Worm (Caenorhabditis elegans) whole organism, L2 larva: ENCODE data around the gene M03F8.5.

Experiments
- ZK546.5 ChIP-seq: sonication (generic microtip); optimal IDR thresholded peaks from 2 replicates; lab custom pipeline; 2017; ENCODE audit warnings: missing biosample characterization, missing genetic modification characterization
- ama-1 ChIP-seq: fragments of 150-350 bp; optimal IDR thresholded peaks from 2 replicates; lab custom pipeline; 2018; ENCODE audit warnings: inconsistent platforms
- dmd-4 ChIP-seq: sonication (generic microtip); optimal IDR thresholded peaks from 2 replicates; lab custom pipeline; 2017; ENCODE audit warnings: missing biosample characterization, missing genetic modification characterization
- egl-27 ChIP-seq: sonication (generic microtip); optimal IDR thresholded peaks from 3 replicates; lab custom pipeline; 2017; ENCODE audit warnings: missing biosample characterization, missing genetic modification reagents, missing genetic modification characterization
- fos-1 ChIP-seq: fragments of 150-350 bp; optimal IDR thresholded peaks from 2 replicates; lab custom pipeline; 2014; ENCODE audit warnings: missing biosample characterization, missing genetic modification characterization
- lin-11 ChIP-seq: fragments of 150-350 bp; sonication (generic microtip); optimal IDR thresholded peaks from 2 replicates; lab custom pipeline; 2014; ENCODE audit warnings: missing biosample characterization, missing genetic modification characterization, inconsistent platforms, mixed read lengths
- lin-39 ChIP-seq: fragments of 150-350 bp; optimal IDR thresholded peaks from 2 replicates; lab custom pipeline; 2014; ENCODE audit warnings: missing biosample characterization, missing genetic modification reagents, missing genetic modification characterization
- lsy-2 ChIP-seq, 2 experiments: fragments of 150-350 bp in 1 of 2; sonication (generic microtip) in 1 of 2; optimal IDR thresholded peaks; 2 replicates each; lab custom pipeline; 2014 to 2017; ENCODE audit warnings: missing biosample characterization in 2 of 2, missing genetic modification characterization in 2 of 2
- nhr-11 ChIP-seq: fragments of 150-350 bp; optimal IDR thresholded peaks from 2 replicates; lab custom pipeline; 2014; ENCODE audit warnings: missing biosample characterization, missing genetic modification characterization
- nhr-25 ChIP-seq: fragments of 150-350 bp; sonication (generic microtip); optimal IDR thresholded peaks from 3 replicates; lab custom pipeline; 2014; ENCODE audit warnings: missing biosample characterization, missing genetic modification characterization
- nhr-6 ChIP-seq: fragments of 150-350 bp; optimal IDR thresholded peaks from 2 replicates; lab custom pipeline; 2014; ENCODE audit warnings: missing biosample characterization, missing genetic modification characterization
- skn-1 ChIP-seq: sonication (generic microtip); optimal IDR thresholded peaks from 2 replicates; lab custom pipeline; 2017; ENCODE audit warnings: missing biosample characterization, missing genetic modification characterization
- unc-62 ChIP-seq: fragments of 150-350 bp; optimal IDR thresholded peaks from 2 replicates; lab custom pipeline; 2014; ENCODE audit warnings: missing biosample characterization, missing genetic modification reagents, missing genetic modification characterization

- TF ChIP-seq ama-1 (lab: Kevin White, UChicago) (no peak), lin-39 (no peak), egl-27 (tag; lab: Kevin White, UChicago) (no peak), fos-1 (tag; lab: Kevin White, UChicago) (peak; percentile 50), skn-1 (tag; lab: Kevin White, UChicago) (no peak), nhr-6 (tag; lab: Kevin White, UChicago) (no peak), nhr-11 (tag; lab: Kevin White, UChicago) (no peak), nhr-25 (no peak), lin-11 (no peak), dmd-4 (tag; lab: Kevin White, UChicago) (no peak), unc-62 (GFP tag; lab: Kevin White, UChicago) (no peak), ZK546.5 (no peak), lsy-2 (tag; optimal IDR thresholded peaks at IDR 0.05; lab: Kevin White, UChicago) (no peak)
Measured at ce11 chrV:5930588-5930987, 6.0 kb downstream of the M03F8.5 start, which contains the start of gene galt-1.
